Worm (Caenorhabditis elegans) whole organism, L1 larva: ENCODE data around the gene gbh-2.

Experiments used
- Y116A8C.19 ChIP-seq: sonication (generic microtip); optimal IDR thresholded peaks from 2 replicates; lab custom pipeline; 2016; ENCODE audit warnings: missing compliant biosample characterization, missing genetic modification characterization, borderline replicate concordance
- aha-1 ChIP-seq: fragments of 150-350 bp; optimal IDR thresholded peaks from 2 replicates; lab custom pipeline; 2014; ENCODE audit warnings: missing biosample characterization, missing genetic modification characterization
- alr-1 ChIP-seq: fragments of 200-800 bp; sonication (Bioruptor generic); optimal IDR thresholded peaks from 2 replicates; lab custom pipeline; 2018; ENCODE audit warnings: borderline replicate concordance, mild to moderate bottlenecking, missing genetic modification characterization, missing compliant biosample characterization
- aly-2 ChIP-seq: fragments of 150-350 bp; optimal IDR thresholded peaks from 2 replicates; lab custom pipeline; 2014; ENCODE audit warnings: missing biosample characterization, missing genetic modification characterization
- ama-1 ChIP-seq: fragments of 150-350 bp; optimal IDR thresholded peaks from 2 replicates; lab custom pipeline; 2014
- blmp-1 ChIP-seq: fragments of 150-350 bp; optimal IDR thresholded peaks from 2 replicates; lab custom pipeline; 2014; ENCODE audit warnings: missing biosample characterization, missing genetic modification characterization
- ceh-82 ChIP-seq, 3 experiments: fragments of 150-350 bp in 1 of 3; sonication (generic microtip) in 2 of 3; optimal IDR thresholded peaks; 2 replicates each; lab custom pipeline; 2014 to 2017; ENCODE audit warnings: missing biosample characterization in 3 of 3, missing genetic modification characterization in 3 of 3
- ceh-88 ChIP-seq: fragments of 200-800 bp; sonication (Bioruptor generic); IDR thresholded peaks from 2 replicates; pipeline ENCODE4 v1.3.6; 2022; ENCODE audit warnings: missing genetic modification characterization, missing compliant biosample characterization
- ceh-90 ChIP-seq: sonication (generic microtip); optimal IDR thresholded peaks from 2 replicates; lab custom pipeline; 2016; ENCODE audit warnings: missing genetic modification characterization, missing compliant biosample characterization
- ces-1 ChIP-seq: fragments of 150-350 bp; optimal IDR thresholded peaks from 2 replicates; lab custom pipeline; 2014; ENCODE audit warnings: missing biosample characterization, missing genetic modification reagents, missing genetic modification characterization
- dpl-1 ChIP-seq, 3 experiments: fragments of 150-350 bp in 2 of 3; sonication (generic microtip) in 1 of 3; optimal IDR thresholded peaks; 2 replicates each; lab custom pipeline; 2014 to 2017; ENCODE audit warnings: missing biosample characterization in 3 of 3, missing genetic modification characterization in 3 of 3, missing genetic modification reagents in 3 of 3
- dsc-1 ChIP-seq: sonication (generic microtip); optimal IDR thresholded peaks from 2 replicates; lab custom pipeline; 2016; ENCODE audit warnings: mild to moderate bottlenecking, missing genetic modification characterization, missing compliant biosample characterization
- egl-27 ChIP-seq, 2 experiments: fragments of 150-350 bp in 1 of 2; sonication (generic microtip); optimal IDR thresholded peaks; 3 replicates each; lab custom pipeline; 2017 to 2018; ENCODE audit warnings: missing biosample characterization in 2 of 2, missing genetic modification characterization in 2 of 2, missing genetic modification reagents in 2 of 2
- elt-2 ChIP-seq: sonication (generic microtip); optimal IDR thresholded peaks from 2 replicates; lab custom pipeline; 2016; ENCODE audit warnings: missing genetic modification characterization, mild to moderate bottlenecking, inconsistent platforms, missing compliant biosample characterization, missing genetic modification reagents
- elt-3 ChIP-seq, 6 experiments: fragments of 150-350 bp in 1 of 6; sonication (generic microtip); optimal IDR thresholded peaks; 2 replicates each; lab custom pipeline; 2017 to 2018; ENCODE audit warnings: missing biosample characterization in 6 of 6, missing genetic modification characterization in 6 of 6, inconsistent platforms in 1 of 6
- ets-5 ChIP-seq: fragments of 200-800 bp; sonication (Bioruptor generic); IDR thresholded peaks from 2 replicates; pipeline ENCODE4 v1.3.6; 2022; ENCODE audit warnings: missing genetic modification characterization, missing compliant biosample characterization
- fkh-4 ChIP-seq: sonication (generic microtip); optimal IDR thresholded peaks from 2 replicates; lab custom pipeline; 2016; ENCODE audit warnings: missing compliant biosample characterization, missing genetic modification characterization, borderline replicate concordance
- fkh-8 ChIP-seq: sonication (generic microtip); optimal IDR thresholded peaks from 2 replicates; lab custom pipeline; 2016; ENCODE audit warnings: mild to moderate bottlenecking, missing genetic modification characterization, missing compliant biosample characterization
- fos-1 ChIP-seq: fragments of 150-350 bp; optimal IDR thresholded peaks from 2 replicates; lab custom pipeline; 2014; ENCODE audit warnings: missing biosample characterization, missing genetic modification characterization
- hlh-4 ChIP-seq: sonication (generic microtip); optimal IDR thresholded peaks from 2 replicates; lab custom pipeline; 2016; ENCODE audit warnings: mild to moderate bottlenecking, missing genetic modification characterization, missing compliant biosample characterization
- hpl-2 ChIP-seq: fragments of 150-350 bp; optimal IDR thresholded peaks from 2 replicates; lab custom pipeline; 2014; ENCODE audit warnings: missing biosample characterization, missing genetic modification reagents, missing genetic modification characterization
- irx-1 ChIP-seq: sonication (generic microtip); optimal IDR thresholded peaks from 2 replicates; lab custom pipeline; 2016; ENCODE audit warnings: missing genetic modification characterization, missing compliant biosample characterization
- jun-1 ChIP-seq: fragments of 150-350 bp; optimal IDR thresholded peaks from 2 replicates; lab custom pipeline; 2014; ENCODE audit warnings: missing biosample characterization, missing genetic modification reagents, missing genetic modification characterization
- lin-14 ChIP-seq: fragments of 200-800 bp; sonication (Bioruptor generic); optimal IDR thresholded peaks from 2 replicates; lab custom pipeline; 2018; ENCODE audit warnings: mild to moderate bottlenecking, missing genetic modification characterization, moderate library complexity, missing compliant biosample characterization
- lin-15B ChIP-seq: fragments of 150-350 bp; sonication (generic microtip); optimal IDR thresholded peaks from 3 replicates; lab custom pipeline; 2014; ENCODE audit warnings: missing biosample characterization, missing genetic modification characterization
- lin-35 ChIP-seq, 2 experiments: fragments of 150-350 bp; optimal IDR thresholded peaks; 2 replicates each; lab custom pipeline; 2014; ENCODE audit warnings: missing biosample characterization in 2 of 2, missing genetic modification characterization in 2 of 2, missing genetic modification reagents in 2 of 2
- lin-39 ChIP-seq: fragments of 150-350 bp; optimal IDR thresholded peaks from 2 replicates; lab custom pipeline; 2014; ENCODE audit warnings: missing biosample characterization, missing genetic modification reagents, missing genetic modification characterization
- lsy-2 ChIP-seq, 2 experiments: fragments of 150-350 bp; optimal IDR thresholded peaks; 2 replicates each; lab custom pipeline; 2014; ENCODE audit warnings: missing biosample characterization in 2 of 2, missing genetic modification characterization in 2 of 2
- mab-9 ChIP-seq: fragments of 200-800 bp; sonication (Bioruptor generic); IDR thresholded peaks from 2 replicates; pipeline ENCODE4 v1.3.6; 2022; ENCODE audit warnings: missing genetic modification reagents, missing genetic modification characterization, missing compliant biosample characterization
- mdl-1 ChIP-seq, 2 experiments: fragments of 150-350 bp; optimal IDR thresholded peaks; 2 replicates each; lab custom pipeline; 2014 to 2017; ENCODE audit warnings: missing biosample characterization in 2 of 2, missing genetic modification characterization in 2 of 2, inconsistent platforms in 1 of 2
- nhr-11 ChIP-seq: fragments of 150-350 bp; optimal IDR thresholded peaks from 2 replicates; lab custom pipeline; 2014; ENCODE audit warnings: missing biosample characterization, missing genetic modification characterization
- nhr-20 ChIP-seq: sonication (generic microtip); optimal IDR thresholded peaks from 2 replicates; lab custom pipeline; 2016; ENCODE audit warnings: mild to moderate bottlenecking, missing genetic modification characterization, missing compliant biosample characterization
- nhr-237 ChIP-seq: fragments of 150-350 bp; optimal IDR thresholded peaks from 2 replicates; lab custom pipeline; 2014; ENCODE audit warnings: missing biosample characterization, missing genetic modification characterization
- nhr-71 ChIP-seq: sonication (generic microtip); optimal IDR thresholded peaks from 2 replicates; lab custom pipeline; 2016; ENCODE audit warnings: mild to moderate bottlenecking, missing genetic modification characterization, moderate library complexity, missing compliant biosample characterization
- nhr-84 ChIP-seq: sonication (generic microtip); optimal IDR thresholded peaks from 2 replicates; lab custom pipeline; 2017; ENCODE audit warnings: missing biosample characterization, missing genetic modification characterization
- nhr-85 ChIP-seq: sonication (generic microtip); peaks from one replicate; lab custom pipeline; 2016; ENCODE audit warnings: missing genetic modification characterization, inconsistent platforms, missing compliant biosample characterization
- nhr-90 ChIP-seq: sonication (generic microtip); optimal IDR thresholded peaks from 2 replicates; lab custom pipeline; 2016; ENCODE audit warnings: mild to moderate bottlenecking, missing genetic modification characterization, missing compliant biosample characterization; ENCODE audit not compliant: poor library complexity
- pag-3 ChIP-seq: sonication (generic microtip); optimal IDR thresholded peaks from 2 replicates; lab custom pipeline; 2017; ENCODE audit warnings: missing genetic modification characterization, mild to moderate bottlenecking, missing compliant biosample characterization, antibody characterized with exemption, borderline replicate concordance; ENCODE audit not compliant: insufficient read depth
- pax-3 ChIP-seq: fragments of 200-800 bp; sonication (Bioruptor generic); optimal IDR thresholded peaks from 2 replicates; lab custom pipeline; 2018; ENCODE audit warnings: mild to moderate bottlenecking, missing genetic modification characterization, moderate library complexity, missing compliant biosample characterization
- skn-1 ChIP-seq: fragments of 150-350 bp; optimal IDR thresholded peaks from 2 replicates; lab custom pipeline; 2014; ENCODE audit warnings: missing biosample characterization, missing genetic modification characterization
- sox-4 ChIP-seq: sonication (generic microtip); optimal IDR thresholded peaks from 2 replicates; lab custom pipeline; 2016; ENCODE audit warnings: missing genetic modification characterization, missing compliant biosample characterization
- sptf-1 ChIP-seq: fragments of 150-350 bp; optimal IDR thresholded peaks from 2 replicates; lab custom pipeline; 2014; ENCODE audit warnings: missing biosample characterization, missing genetic modification characterization
- tbx-2 ChIP-seq: sonication (generic microtip); optimal IDR thresholded peaks from 2 replicates; lab custom pipeline; 2016; ENCODE audit warnings: missing genetic modification characterization, missing compliant biosample characterization
- tlp-1 ChIP-seq: fragments of 150-350 bp; optimal IDR thresholded peaks from 2 replicates; lab custom pipeline; 2014; ENCODE audit warnings: missing biosample characterization, missing genetic modification characterization
- unc-30 ChIP-seq: sonication (generic microtip); optimal IDR thresholded peaks from 2 replicates; lab custom pipeline; 2017; ENCODE audit warnings: missing biosample characterization, missing genetic modification characterization
- unc-62 ChIP-seq: fragments of 150-350 bp; optimal IDR thresholded peaks from 2 replicates; lab custom pipeline; 2014; ENCODE audit warnings: missing biosample characterization, missing genetic modification reagents, missing genetic modification characterization
- unc-86 ChIP-seq: sonication (generic microtip); optimal IDR thresholded peaks from 2 replicates; lab custom pipeline; 2016; ENCODE audit warnings: missing genetic modification characterization, missing compliant biosample characterization
- unc-98 ChIP-seq: fragments of 200-800 bp; sonication (Bioruptor generic); IDR thresholded peaks from 2 replicates; pipeline ENCODE4 v1.3.6; 2022; ENCODE audit warnings: missing genetic modification characterization, missing compliant biosample characterization
- xbp-1 ChIP-seq: sonication (generic microtip); optimal IDR thresholded peaks from 2 replicates; lab custom pipeline; 2016; ENCODE audit warnings: missing genetic modification characterization, missing compliant biosample characterization
- zag-1 ChIP-seq: fragments of 150-350 bp; optimal IDR thresholded peaks from 2 replicates; lab custom pipeline; 2014; ENCODE audit warnings: missing biosample characterization, missing genetic modification characterization
- ztf-11 ChIP-seq, 2 experiments: sonication (generic microtip); optimal IDR thresholded peaks; 2 replicates each; lab custom pipeline; 2016 to 2017; ENCODE audit warnings: missing genetic modification characterization in 2 of 2, missing biosample characterization in 1 of 2, missing compliant biosample characterization in 1 of 2

The gbh-2 gene

DNA sequence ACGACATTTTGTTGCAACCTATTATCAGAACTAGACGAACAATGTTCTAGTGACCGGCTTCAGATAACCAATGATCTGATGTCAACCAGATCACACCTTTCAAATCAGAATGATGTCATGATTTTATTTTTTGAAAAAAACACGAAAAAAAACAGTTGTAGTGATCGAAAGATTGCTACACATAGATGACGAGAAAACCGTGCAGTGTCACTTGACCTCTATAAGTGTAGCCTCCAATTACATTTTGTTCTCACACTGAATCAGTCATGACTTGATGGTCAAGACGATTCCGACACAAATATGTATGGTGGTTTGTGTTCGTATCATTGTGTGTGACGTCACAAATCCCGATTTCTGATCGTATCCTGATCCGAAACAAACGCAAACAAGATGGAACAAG lies 45.6 kb upstream of the gbh-2 start:
- TF ChIP-seq sox-4 (tag; lab: Kevin White, UChicago), result no peak
- TF ChIP-seq lin-35 (GFP tag; optimal IDR thresholded peaks at IDR 0.05; lab: Kevin White, UChicago), result peak in 1 of 2 experiments; percentile 5
- TF ChIP-seq nhr-85 (tag; lab: Kevin White, UChicago), result peak; percentile 88
- peak; percentile 20 for TF ChIP-seq nhr-71 (tag; lab: Kevin White, UChicago)
- TF ChIP-seq unc-86 (tag; lab: Kevin White, UChicago), result no peak
- TF ChIP-seq nhr-90 (tag; lab: Kevin White, UChicago), result no peak
- TF ChIP-seq nhr-20, result peak; percentile 55
- peak; percentile 8 for TF ChIP-seq lin-14 (GFP tag; lab: Kevin White, UChicago)
- TF ChIP-seq ama-1 (lab: Kevin White, UChicago), result peak; percentile 2
- TF ChIP-seq blmp-1 (tag; lab: Kevin White, UChicago), result peak; percentile 17
- no peak for TF ChIP-seq ztf-11 (tag; optimal IDR thresholded peaks at IDR 0.05; lab: Kevin White, UChicago)
- no peak for TF ChIP-seq elt-2 (tag; lab: Kevin White, UChicago)

DNA sequence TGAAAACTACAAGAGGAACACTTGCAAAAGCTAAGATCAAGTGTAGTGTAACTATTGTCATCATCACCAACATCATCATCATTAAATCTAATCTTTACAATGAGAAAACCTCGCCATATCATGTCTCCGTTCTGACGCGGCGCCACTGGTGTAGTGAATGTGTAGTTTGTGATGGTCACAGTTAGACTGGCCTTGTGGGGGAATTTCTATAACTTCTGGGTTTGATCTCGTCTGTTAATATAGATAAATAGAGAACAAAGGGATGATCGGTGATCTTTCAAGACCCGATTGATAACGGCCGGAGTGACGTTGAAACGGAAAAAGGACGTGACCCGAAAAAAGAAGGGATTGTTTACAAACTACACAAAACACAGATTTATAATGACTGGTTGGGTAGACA lies 44.9 kb upstream of the gbh-2 start:
- TF ChIP-seq jun-1 (no peak), pax-3 (tag; lab: Kevin White, UChicago) (no peak), pag-3 (tag; lab: Kevin White, UChicago) (no peak), unc-62 (GFP tag; lab: Kevin White, UChicago) (no peak), unc-86 (tag; lab: Kevin White, UChicago) (no peak), lin-14 (GFP tag; lab: Kevin White, UChicago) (peak; percentile 71), unc-98 (GFP tag; lab: Robert Waterston, UW) (no peak), zag-1 (tag; lab: Kevin White, UChicago) (no peak), nhr-84 (tag; lab: Kevin White, UChicago) (no peak), lin-39 (tag; lab: Kevin White, UChicago) (no peak), ets-5 (no peak), mab-9 (GFP tag; lab: Robert Waterston, UW) (no peak), dpl-1 (GFP tag; optimal IDR thresholded peaks at IDR 0.05; lab: Kevin White, UChicago) (peak in 1 of 3 experiments; percentile 1), hpl-2 (GFP tag; lab: Kevin White, UChicago) (no peak), Y116A8C.19 (tag; lab: Kevin White, UChicago) (no peak), hlh-4 (tag; lab: Kevin White, UChicago) (no peak), nhr-20 (peak; percentile 84), aly-2 (tag; lab: Kevin White, UChicago) (no peak), ces-1 (GFP tag; lab: Kevin White, UChicago) (no peak), ceh-90 (no peak), ceh-82 (tag; optimal IDR thresholded peaks at IDR 0.05; lab: Kevin White, UChicago) (no peak), alr-1 (no peak), sptf-1 (tag; lab: Kevin White, UChicago) (no peak), xbp-1 (tag; lab: Kevin White, UChicago) (no peak), irx-1 (no peak), sox-4 (tag; lab: Kevin White, UChicago) (no peak), elt-3 (tag; optimal IDR thresholded peaks at IDR 0.05; lab: Kevin White, UChicago) (peak in 5 of 6 experiments; percentile 19 to 98 (median 87)), unc-30 (no peak), dsc-1 (tag; lab: Kevin White, UChicago) (no peak), lin-35 (GFP tag; optimal IDR thresholded peaks at IDR 0.05; lab: Kevin White, UChicago) (no peak), skn-1 (tag; lab: Kevin White, UChicago) (no peak), fkh-4 (tag; lab: Kevin White, UChicago) (no peak), egl-27 (tag; optimal IDR thresholded peaks at IDR 0.05; lab: Kevin White, UChicago) (no peak), mdl-1 (tag; optimal IDR thresholded peaks at IDR 0.05; lab: Kevin White, UChicago) (peak in 1 of 2 experiments; percentile 51), fkh-8 (tag; lab: Kevin White, UChicago) (no peak), ceh-88 (GFP tag; lab: Robert Waterston, UW) (no peak), aha-1 (no peak), lsy-2 (tag; optimal IDR thresholded peaks at IDR 0.05; lab: Kevin White, UChicago) (no peak), tbx-2 (tag; lab: Kevin White, UChicago) (peak; percentile 30), fos-1 (no peak), nhr-237 (tag; lab: Kevin White, UChicago) (no peak), lin-15B (no peak), nhr-11 (tag; lab: Kevin White, UChicago) (no peak), tlp-1 (tag; lab: Kevin White, UChicago) (no peak), elt-2 (tag; lab: Kevin White, UChicago) (no peak)
